Fruit fly (Drosophila melanogaster) whole organism, prepupa: ENCODE data around the gene CG42512.

Experiments
- CG8319 ChIP-seq: fragments of 200-800 bp; sonication (Bioruptor generic); optimal IDR thresholded peaks from 3 replicates; lab custom pipeline; 2016; ENCODE audit warnings: missing biosample characterization, missing genetic modification characterization
- salr ChIP-seq, 2 experiments: fragments of 200-800 bp; sonication (Bioruptor generic); optimal IDR thresholded peaks; 3 replicates each; lab custom pipeline; 2016 to 2018; ENCODE audit warnings: missing biosample characterization in 2 of 2, missing genetic modification characterization in 2 of 2, mild to moderate bottlenecking in 1 of 2

dm6 chrX:16644535-16645131, 6.5 kb upstream of the CG42512 start:
- no peak for TF ChIP-seq salr (GFP tag; optimal IDR thresholded peaks at IDR 0.05; lab: Kevin White, UChicago)
- no peak for TF ChIP-seq CG8319 (GFP tag; lab: Kevin White, UChicago)
